Worm (Caenorhabditis elegans) whole organism, young adult: ENCODE results near the gene flh-2.
A peak's percentile ranks its signal among the peaks of the same experiment; 100 is the strongest.

Source experiments
- C17E4.6 ChIP-seq: fragments of 200-800 bp; sonication (Bioruptor generic); IDR thresholded peaks from 2 replicates; pipeline ENCODE4 v1.3.6; 2022; ENCODE audit warnings: missing genetic modification reagents, missing genetic modification characterization, missing compliant biosample characterization
- F23B12.7 ChIP-seq: sonication (generic microtip); optimal IDR thresholded peaks from 2 replicates; lab custom pipeline; 2017; ENCODE audit warnings: missing genetic modification characterization, mild to moderate bottlenecking, missing compliant biosample characterization, antibody characterized with exemption, moderate library complexity; ENCODE audit not compliant: insufficient read depth
- F33H1.4 ChIP-seq: fragments of 200-800 bp; sonication (Bioruptor generic); IDR thresholded peaks from 2 replicates; pipeline ENCODE4 v1.3.6; 2022; ENCODE audit warnings: missing genetic modification reagents, missing genetic modification characterization, missing compliant biosample characterization
- F57C9.4 ChIP-seq: sonication (generic microtip); optimal IDR thresholded peaks from 2 replicates; lab custom pipeline; 2017; ENCODE audit warnings: mild to moderate bottlenecking, missing genetic modification characterization, missing compliant biosample characterization
- Y53F4B.3 ChIP-seq: fragments of 200-800 bp; sonication (Bioruptor generic); IDR thresholded peaks from 2 replicates; pipeline ENCODE4 v1.3.6; 2022; ENCODE audit warnings: missing genetic modification reagents, missing genetic modification characterization, missing compliant biosample characterization
- Y79H2A.3 ChIP-seq: fragments of 200-800 bp; sonication (Bioruptor generic); conservative IDR thresholded peaks from 2 replicates; pipeline ENCODE4 v1.3.6; 2022; ENCODE audit warnings: missing genetic modification reagents, missing genetic modification characterization, missing compliant biosample characterization
- ZK185.1 ChIP-seq: sonication (generic microtip); optimal IDR thresholded peaks from 2 replicates; lab custom pipeline; 2016; ENCODE audit warnings: mild to moderate bottlenecking, missing genetic modification characterization, missing compliant biosample characterization; ENCODE audit not compliant: poor library complexity, severe bottlenecking
- aptf-2 ChIP-seq: fragments of 200-800 bp; sonication (Bioruptor generic); conservative IDR thresholded peaks from 2 replicates; pipeline ENCODE4 v1.3.6; 2022; ENCODE audit warnings: missing genetic modification reagents, missing genetic modification characterization, missing compliant biosample characterization
- athp-1 ChIP-seq: sonication (generic microtip); optimal IDR thresholded peaks from 2 replicates; lab custom pipeline; 2017; ENCODE audit warnings: mild to moderate bottlenecking, missing genetic modification characterization, missing compliant biosample characterization
- ccch-3 ChIP-seq: fragments of 200-800 bp; sonication (Bioruptor generic); optimal IDR thresholded peaks from 2 replicates; lab custom pipeline; 2018; ENCODE audit warnings: mild to moderate bottlenecking, missing genetic modification characterization, missing compliant biosample characterization
- ceh-40 ChIP-seq: fragments of 200-800 bp; sonication (Bioruptor generic); IDR thresholded peaks from 2 replicates; pipeline ENCODE4 v1.3.6; 2022; ENCODE audit warnings: missing genetic modification characterization, missing compliant biosample characterization
- ceh-91 ChIP-seq: fragments of 200-800 bp; sonication (Bioruptor generic); IDR thresholded peaks from 2 replicates; pipeline ENCODE4 v1.3.6; 2022; ENCODE audit warnings: missing genetic modification reagents, missing genetic modification characterization, missing compliant biosample characterization
- chd-7 ChIP-seq: sonication (generic microtip); optimal IDR thresholded peaks from 2 replicates; lab custom pipeline; 2016; ENCODE audit warnings: mild to moderate bottlenecking, missing genetic modification characterization, moderate library complexity, missing compliant biosample characterization
- die-1 ChIP-seq: sonication (generic microtip); optimal IDR thresholded peaks from 2 replicates; lab custom pipeline; 2016; ENCODE audit warnings: missing genotype, mild to moderate bottlenecking, missing genetic modification characterization, missing compliant biosample characterization
- efl-1 ChIP-seq: fragments of 150-350 bp; optimal IDR thresholded peaks from 2 replicates; lab custom pipeline; 2014; ENCODE audit warnings: missing biosample characterization, missing genetic modification reagents, missing genetic modification characterization
- egl-44 ChIP-seq: fragments of 200-800 bp; sonication (Bioruptor generic); IDR thresholded peaks from 2 replicates; pipeline ENCODE4 v1.3.6; 2022; ENCODE audit warnings: missing genetic modification reagents, missing genetic modification characterization, missing compliant biosample characterization
- egrh-3 ChIP-seq: fragments of 200-800 bp; sonication (Bioruptor generic); IDR thresholded peaks from 2 replicates; pipeline ENCODE4 v1.3.6; 2022; ENCODE audit warnings: missing genetic modification reagents, missing genetic modification characterization, missing compliant biosample characterization
- ekl-4 ChIP-seq: fragments of 200-800 bp; sonication (Bioruptor generic); IDR thresholded peaks from 2 replicates; pipeline ENCODE4 v1.3.6; 2022; ENCODE audit warnings: missing genetic modification reagents, missing genetic modification characterization, missing compliant biosample characterization
- gei-17 ChIP-seq: fragments of 200-800 bp; sonication (Bioruptor generic); optimal IDR thresholded peaks from 2 replicates; lab custom pipeline; 2018; ENCODE audit warnings: mild to moderate bottlenecking, missing genetic modification characterization, missing compliant biosample characterization
- hlh-26 ChIP-seq: fragments of 200-800 bp; sonication (Bioruptor generic); conservative IDR thresholded peaks from 2 replicates; pipeline ENCODE4 v1.3.6; 2022; ENCODE audit warnings: missing genetic modification reagents, missing genetic modification characterization, missing compliant biosample characterization
- hmg-1.2 ChIP-seq: fragments of 200-800 bp; sonication (Bioruptor generic); IDR thresholded peaks from 2 replicates; pipeline ENCODE4 v1.3.6; 2022; ENCODE audit warnings: missing genetic modification reagents, missing genetic modification characterization, missing compliant biosample characterization
- let-526 ChIP-seq: fragments of 200-800 bp; sonication (Bioruptor generic); IDR thresholded peaks from 2 replicates; pipeline ENCODE4 v1.3.6; 2022; ENCODE audit warnings: missing genetic modification reagents, missing genetic modification characterization, missing compliant biosample characterization
- let-607 ChIP-seq, 2 experiments: fragments of 200-800 bp in 1 of 2; sonication (Bioruptor generic) in 1 of 2; sonication (generic microtip) in 1 of 2; optimal IDR thresholded peaks; 2 replicates each; lab custom pipeline; 2016 to 2018; ENCODE audit warnings: mild to moderate bottlenecking in 2 of 2, missing compliant biosample characterization in 2 of 2, missing genetic modification characterization in 2 of 2, moderate library complexity in 2 of 2, missing genotype in 1 of 2
- lin-35 ChIP-seq, 3 experiments: fragments of 150-350 bp in 2 of 3; sonication (generic microtip) in 1 of 3; optimal IDR thresholded peaks; 2 replicates each; lab custom pipeline; 2014 to 2018; ENCODE audit warnings: missing biosample characterization in 3 of 3, missing genetic modification characterization in 3 of 3, missing genetic modification reagents in 3 of 3
- lin-54 ChIP-seq: fragments of 200-800 bp; sonication (Bioruptor generic); optimal IDR thresholded peaks from 2 replicates; lab custom pipeline; 2018; ENCODE audit warnings: mild to moderate bottlenecking, missing genetic modification characterization, missing compliant biosample characterization
- lir-1 ChIP-seq: fragments of 200-800 bp; sonication (Bioruptor generic); conservative IDR thresholded peaks from 2 replicates; pipeline ENCODE4 v1.3.6; 2022; ENCODE audit warnings: missing genetic modification reagents, missing genetic modification characterization, missing compliant biosample characterization
- lsl-1 ChIP-seq: fragments of 200-800 bp; sonication (Bioruptor generic); optimal IDR thresholded peaks from 2 replicates; lab custom pipeline; 2018; ENCODE audit warnings: mild to moderate bottlenecking, missing genetic modification characterization, moderate library complexity, missing compliant biosample characterization
- madf-6 ChIP-seq: fragments of 200-800 bp; sonication (Bioruptor generic); IDR thresholded peaks from 2 replicates; pipeline ENCODE4 v1.3.6; 2022; ENCODE audit warnings: missing genetic modification reagents, missing genetic modification characterization, missing compliant biosample characterization
- madf-8 ChIP-seq: fragments of 200-800 bp; sonication (Bioruptor generic); conservative IDR thresholded peaks from 2 replicates; pipeline ENCODE4 v1.3.6; 2022; ENCODE audit warnings: missing genetic modification reagents, missing genetic modification characterization, missing compliant biosample characterization
- mel-28 ChIP-seq: sonication (generic microtip); optimal IDR thresholded peaks from 2 replicates; lab custom pipeline; 2016; ENCODE audit warnings: borderline replicate concordance, mild to moderate bottlenecking, missing genetic modification characterization, missing compliant biosample characterization
- nhr-120 ChIP-seq: fragments of 200-800 bp; sonication (Bioruptor generic); IDR thresholded peaks from 2 replicates; pipeline ENCODE4 v1.3.6; 2022; ENCODE audit warnings: missing genetic modification characterization, missing compliant biosample characterization
- nhr-179 ChIP-seq: sonication (generic microtip); optimal IDR thresholded peaks from 2 replicates; lab custom pipeline; 2016; ENCODE audit warnings: mild to moderate bottlenecking, missing genetic modification characterization, missing compliant biosample characterization
- nhr-27 ChIP-seq: fragments of 200-800 bp; sonication (Bioruptor generic); optimal IDR thresholded peaks from 2 replicates; lab custom pipeline; 2018; ENCODE audit warnings: mild to moderate bottlenecking, missing genetic modification characterization, moderate library complexity, missing compliant biosample characterization
- nhr-80 ChIP-seq: sonication (generic microtip); optimal IDR thresholded peaks from 2 replicates; lab custom pipeline; 2016; ENCODE audit warnings: missing genetic modification characterization, missing compliant biosample characterization
- pbrm-1 ChIP-seq: fragments of 200-800 bp; sonication (Bioruptor generic); IDR thresholded peaks from 2 replicates; pipeline ENCODE4 v1.3.6; 2022; ENCODE audit warnings: missing genetic modification reagents, missing genetic modification characterization, missing compliant biosample characterization
- rcor-1 ChIP-seq: fragments of 200-800 bp; sonication (Bioruptor generic); IDR thresholded peaks from 2 replicates; pipeline ENCODE4 v1.3.6; 2022; ENCODE audit warnings: missing genetic modification reagents, missing genetic modification characterization, missing compliant biosample characterization
- repo-1 ChIP-seq: sonication (generic microtip); optimal IDR thresholded peaks from 2 replicates; lab custom pipeline; 2017; ENCODE audit warnings: mild to moderate bottlenecking, missing genetic modification characterization, missing compliant biosample characterization
- sea-2 ChIP-seq: fragments of 200-800 bp; sonication (Bioruptor generic); IDR thresholded peaks from 2 replicates; pipeline ENCODE4 v1.3.6; 2022; ENCODE audit warnings: missing genetic modification characterization, missing compliant biosample characterization
- tlf-1 ChIP-seq: fragments of 200-800 bp; sonication (Bioruptor generic); optimal IDR thresholded peaks from 2 replicates; lab custom pipeline; 2018; ENCODE audit warnings: mild to moderate bottlenecking, missing genetic modification characterization, missing compliant biosample characterization
- xnd-1 ChIP-seq: sonication (generic microtip); optimal IDR thresholded peaks from 2 replicates; lab custom pipeline; 2016; ENCODE audit warnings: missing genotype, missing genetic modification reagents, missing genetic modification characterization, missing compliant biosample characterization
- zfh-2 ChIP-seq: fragments of 200-800 bp; sonication (Bioruptor generic); conservative IDR thresholded peaks from 2 replicates; pipeline ENCODE4 v1.3.6; 2022; ENCODE audit warnings: missing genetic modification reagents, missing genetic modification characterization, missing compliant biosample characterization
- ztf-25 ChIP-seq: fragments of 200-800 bp; sonication (Bioruptor generic); IDR thresholded peaks from 2 replicates; pipeline ENCODE4 v1.3.6; 2022; ENCODE audit warnings: missing genetic modification reagents, missing genetic modification characterization, missing compliant biosample characterization

Gene flh-2

ce11 chrIII:4986790-4987259, 34.9 kb downstream of the flh-2 start, which contains the start of the genes C27F2.10 and wdr-60 (continued):
- TF ChIP-seq ceh-40 (GFP tag; lab: Robert Waterston, UW) (no peak), zfh-2 (GFP tag; lab: Robert Waterston, UW) (no peak), Y53F4B.3 (GFP tag; lab: Robert Waterston, UW) (no peak)

DNA sequence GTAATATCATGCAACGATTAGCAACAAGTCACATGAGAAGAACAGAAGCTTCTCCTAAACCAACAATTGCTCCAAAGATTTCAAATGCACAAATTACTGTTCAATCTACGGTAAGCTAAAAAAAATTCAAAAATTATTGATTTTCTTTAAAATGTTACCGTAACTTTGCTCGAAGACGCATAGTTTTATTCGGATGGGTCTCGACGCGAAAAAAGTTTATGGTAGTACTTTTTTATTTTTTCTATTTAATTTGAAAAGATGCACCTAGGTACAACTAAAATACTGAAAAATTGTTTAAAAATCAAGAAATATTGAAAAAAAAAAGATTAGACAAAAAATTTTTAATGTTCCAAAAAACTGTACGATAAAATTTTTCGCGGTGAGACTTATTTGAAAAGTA, 35.7 kb downstream of the flh-2 start:
- TF ChIP-seq madf-6 (GFP tag; lab: Robert Waterston, UW) = peak; percentile 84
- TF ChIP-seq pbrm-1 (GFP tag; lab: Robert Waterston, UW) = no peak
- no peak for TF ChIP-seq nhr-179
- no peak for TF ChIP-seq F57C9.4
- peak; percentile 62 for TF ChIP-seq madf-8 (GFP tag; lab: Robert Waterston, UW)
- TF ChIP-seq hlh-26 = no peak
- no peak for TF ChIP-seq nhr-80 (tag; lab: Kevin White, UChicago)
- no peak for TF ChIP-seq egl-44 (GFP tag; lab: Robert Waterston, UW)
- TF ChIP-seq chd-7 = no peak
- TF ChIP-seq gei-17 (GFP tag; lab: Kevin White, UChicago) = no peak
- TF ChIP-seq repo-1 (tag; lab: Kevin White, UChicago) = no peak
- no peak for TF ChIP-seq F23B12.7 (tag; lab: Kevin White, UChicago)
- TF ChIP-seq athp-1 (tag; lab: Kevin White, UChicago) = no peak
- TF ChIP-seq sea-2 = no peak
- no peak for TF ChIP-seq egrh-3
- TF ChIP-seq lin-54 (GFP tag; lab: Kevin White, UChicago) = peak; percentile 7
- TF ChIP-seq ZK185.1 (tag; lab: Kevin White, UChicago) = no peak
- no peak for TF ChIP-seq lin-35 (GFP tag; optimal IDR thresholded peaks at IDR 0.05; lab: Kevin White, UChicago)
- TF ChIP-seq lsl-1 = peak; percentile 92
- peak; percentile 81 for TF ChIP-seq xnd-1 (tag; lab: Kevin White, UChicago)
- peak; percentile 85 for TF ChIP-seq F33H1.4
- TF ChIP-seq nhr-120 (GFP tag; lab: Robert Waterston, UW) = no peak
- TF ChIP-seq, all 124 proteins: peak for 6

DNA sequence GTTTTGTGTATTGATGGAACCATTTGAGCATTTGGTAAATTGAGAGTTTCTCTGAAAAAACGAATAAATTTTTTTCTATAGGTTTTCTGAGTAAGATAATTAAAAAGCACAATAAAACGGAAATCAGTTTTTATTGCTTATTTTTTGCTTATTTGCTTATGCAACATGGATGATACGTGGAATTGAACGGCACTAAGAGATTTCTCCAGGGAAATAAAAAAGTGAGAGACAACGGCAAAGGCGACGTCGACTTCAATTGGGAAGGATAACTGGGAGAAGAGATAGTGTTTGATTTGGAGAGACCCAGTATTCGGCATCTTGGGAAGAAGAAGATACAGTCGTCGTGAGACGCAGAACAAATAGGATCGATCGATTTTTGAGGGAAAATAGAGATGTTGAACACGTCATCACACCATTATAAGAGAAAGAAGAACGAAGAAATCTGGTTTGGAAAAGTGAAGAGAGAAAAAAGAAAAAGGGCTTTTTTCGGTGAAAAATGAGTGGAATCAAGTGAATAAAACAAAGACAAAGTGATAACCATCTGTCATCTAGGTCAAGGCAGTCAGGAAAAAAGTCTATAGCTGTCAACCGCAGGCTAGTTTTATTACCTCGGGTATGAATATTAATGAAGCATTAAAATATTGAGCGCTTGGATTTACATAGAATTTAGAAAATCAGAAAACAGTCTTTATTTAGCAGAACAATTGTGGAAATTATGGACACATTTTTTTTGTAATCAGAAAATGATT, 46.4 kb downstream of the flh-2 start, which contains the start of gene tmem-131:
tmem-131 (minus strand) TSS at position 51 of the 749 bp plus-strand sequence.
- TF ChIP-seq rcor-1 (GFP tag; lab: Robert Waterston, UW) = no peak
- TF ChIP-seq hmg-1.2 = peak; percentile 64
- no peak for TF ChIP-seq gei-17 (GFP tag; lab: Kevin White, UChicago)
- no peak for TF ChIP-seq ztf-25 (GFP tag; lab: Robert Waterston, UW)
- TF ChIP-seq aptf-2 = peak; percentile 82
- peak in 1 of 2 experiments; percentile 43 for TF ChIP-seq let-607 (tag; optimal IDR thresholded peaks at IDR 0.05; lab: Kevin White, UChicago)

ce11 chrIII:4998956-4999425, 47.1 kb downstream of the flh-2 start, which contains the start of gene smcr-8:
TSS of gene smcr-8 (plus strand) at chrIII:4999375.
- peak; percentile 3 for TF ChIP-seq ccch-3 (GFP tag; lab: Kevin White, UChicago)
- peak; percentile 29 for TF ChIP-seq efl-1 (GFP tag; lab: Kevin White, UChicago)
- no peak for TF ChIP-seq nhr-27 (tag; lab: Kevin White, UChicago)
- 0 out of 2 replicates have a peak, but pooled peaks have one; percentile 40 for TF ChIP-seq Y79H2A.3
- TF ChIP-seq ceh-91 = peak; percentile 54; the same call in 1 of the 2 replicates
- peak; percentile 55 for TF ChIP-seq F33H1.4
- no peak for TF ChIP-seq mel-28
- TF ChIP-seq C17E4.6 = no peak
- peak; percentile 81 for TF ChIP-seq athp-1 (tag; lab: Kevin White, UChicago)
- no peak for TF ChIP-seq lin-54 (GFP tag; lab: Kevin White, UChicago)
- peak; percentile 82 for TF ChIP-seq xnd-1 (tag; lab: Kevin White, UChicago)
- 0 out of 2 replicates have a peak, but pooled peaks have one; percentile 11 for TF ChIP-seq lir-1 (GFP tag; lab: Robert Waterston, UW)
- no peak for TF ChIP-seq gei-17 (GFP tag; lab: Kevin White, UChicago)
- peak; percentile 51; the same call in 1 of the 2 replicates for TF ChIP-seq let-526
- TF ChIP-seq tlf-1 (GFP tag; lab: Kevin White, UChicago) = peak; percentile 23
- no peak for TF ChIP-seq die-1 (tag; lab: Kevin White, UChicago)
- 0 out of 2 replicates have a peak, but pooled peaks have one; percentile 42 for TF ChIP-seq ekl-4 (GFP tag; lab: Robert Waterston, UW)
